Fruit fly (Drosophila melanogaster) S2 (cell line): ENCODE measurements around the gene CG43295.

ENCODE experiments used
- CG8478 ChIP-seq: fragments of >200 bp; optimal IDR thresholded peaks from 2 replicates; lab custom pipeline; 2018
- CTCF ChIP-seq, 2 experiments: fragments of >200 bp; optimal IDR thresholded peaks; 2 replicates each; lab custom pipeline; 2018

DNA sequence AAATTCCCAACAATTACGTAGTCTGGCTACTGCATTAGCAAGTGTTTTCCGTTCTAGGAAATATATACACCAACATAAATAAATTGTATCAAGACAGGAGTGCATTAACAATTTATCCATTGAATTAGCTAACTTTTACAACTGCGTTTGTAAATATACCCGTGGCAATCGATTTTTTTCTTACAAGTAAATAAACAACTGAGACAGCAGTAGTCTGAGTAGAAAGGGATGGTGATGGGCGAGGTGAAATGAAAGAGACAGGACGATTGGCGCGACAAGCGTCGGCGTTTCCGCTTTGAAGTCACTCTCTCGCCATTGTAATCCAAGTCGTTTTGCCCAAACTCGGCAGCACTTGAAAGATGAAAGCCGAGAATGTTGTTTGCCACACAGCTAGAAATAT, 49.9 kb downstream of the CG43295 start:
- TF ChIP-seq CTCF (optimal IDR thresholded peaks at IDR 0.05; lab: Kevin White, UChicago) (no peak), CG8478 (no peak)
